Worm (Caenorhabditis elegans) whole organism, midembryonic: ENCODE measurements around the gene K08F8.15.

Experiments
- T22C8.4 ChIP-seq: fragments of 200-800 bp; sonication (Bioruptor generic); IDR thresholded peaks from 2 replicates; pipeline ENCODE4 v1.3.6; 2022; ENCODE audit warnings: missing genetic modification characterization, missing compliant biosample characterization
- cog-1 ChIP-seq: sonication (generic microtip); optimal IDR thresholded peaks from 2 replicates; lab custom pipeline; 2016; ENCODE audit warnings: missing genetic modification characterization, missing compliant biosample characterization
- flt-1 ChIP-seq: fragments of 200-800 bp; sonication (Bioruptor generic); IDR thresholded peaks from 2 replicates; pipeline ENCODE4 v1.3.6; 2022; ENCODE audit warnings: missing genetic modification characterization, missing compliant biosample characterization
- klf-2 ChIP-seq: fragments of 200-800 bp; sonication (Bioruptor generic); conservative IDR thresholded peaks from 2 replicates; pipeline ENCODE4 v1.3.6; 2022; ENCODE audit warnings: missing genetic modification reagents, missing genetic modification characterization, missing compliant biosample characterization
- med-1 ChIP-seq: sonication (generic microtip); optimal IDR thresholded peaks from 2 replicates; lab custom pipeline; 2017; ENCODE audit warnings: missing genetic modification characterization, mild to moderate bottlenecking, missing compliant biosample characterization, antibody characterized with exemption, missing genetic modification reagents; ENCODE audit not compliant: insufficient read depth
- ref-1 ChIP-seq: fragments of 200-800 bp; sonication (Bioruptor generic); conservative IDR thresholded peaks from 2 replicates; pipeline ENCODE4 v1.3.6; 2022; ENCODE audit warnings: missing genetic modification reagents, missing genetic modification characterization, missing compliant biosample characterization
- tab-1 ChIP-seq: fragments of 200-800 bp; sonication (Bioruptor generic); IDR thresholded peaks from 2 replicates; pipeline ENCODE4 v1.3.6; 2022; ENCODE audit warnings: missing genetic modification characterization, missing compliant biosample characterization
- ztf-23 ChIP-seq: fragments of 200-800 bp; sonication (Bioruptor generic); IDR thresholded peaks from 2 replicates; pipeline ENCODE4 v1.3.6; 2022; ENCODE audit warnings: missing genetic modification reagents, missing genetic modification characterization, missing compliant biosample characterization
- ztf-29 ChIP-seq: fragments of 200-800 bp; sonication (Bioruptor generic); IDR thresholded peaks from 2 replicates; pipeline ENCODE4 v1.3.6; 2022; ENCODE audit warnings: missing genetic modification reagents, missing genetic modification characterization, missing compliant biosample characterization

K08F8.15 gene

ce11 chrII:8759493-8759892 is 7.1 kb upstream of the K08F8.15 start, which contains the start of gene fut-1:
Gene fut-1, minus strand, starts transcription at chrII:8759593.
- no peak for TF ChIP-seq klf-2 (GFP tag; lab: Robert Waterston, UW)
- TF ChIP-seq med-1 (GFP tag; lab: Kevin White, UChicago) = no peak
- no peak for TF ChIP-seq ztf-29
- TF ChIP-seq tab-1 (GFP tag; lab: Robert Waterston, UW) = no peak
- no peak for TF ChIP-seq ztf-23 (GFP tag; lab: Robert Waterston, UW)
- no peak for TF ChIP-seq ref-1 (GFP tag; lab: Robert Waterston, UW)
- no peak for TF ChIP-seq flt-1 (GFP tag; lab: Robert Waterston, UW)

ce11 chrII:8761739-8762138 is 4.9 kb upstream of the K08F8.15 start:
- TF ChIP-seq klf-2 (GFP tag; lab: Robert Waterston, UW) = no peak
- no peak for TF ChIP-seq ztf-29
- TF ChIP-seq med-1 (GFP tag; lab: Kevin White, UChicago) = no peak
- no peak for TF ChIP-seq tab-1 (GFP tag; lab: Robert Waterston, UW)
- no peak for TF ChIP-seq cog-1
- no peak for TF ChIP-seq ref-1 (GFP tag; lab: Robert Waterston, UW)
- TF ChIP-seq flt-1 (GFP tag; lab: Robert Waterston, UW) = no peak
- TF ChIP-seq ztf-23 (GFP tag; lab: Robert Waterston, UW) = no peak
- no peak for TF ChIP-seq T22C8.4 (GFP tag; lab: Robert Waterston, UW)

ce11 chrII:8763367-8763766 is 3.2 kb upstream of the K08F8.15 start:
- TF ChIP-seq ztf-23 (GFP tag; lab: Robert Waterston, UW) (no peak), ref-1 (GFP tag; lab: Robert Waterston, UW) (no peak), med-1 (GFP tag; lab: Kevin White, UChicago) (no peak), ztf-29 (no peak), cog-1 (no peak), klf-2 (GFP tag; lab: Robert Waterston, UW) (no peak), T22C8.4 (GFP tag; lab: Robert Waterston, UW) (no peak)

- TF ChIP-seq ztf-29 (no peak), tab-1 (GFP tag; lab: Robert Waterston, UW) (no peak), flt-1 (GFP tag; lab: Robert Waterston, UW) (no peak), klf-2 (GFP tag; lab: Robert Waterston, UW) (no peak), cog-1 (no peak), ztf-23 (GFP tag; lab: Robert Waterston, UW) (no peak), ref-1 (GFP tag; lab: Robert Waterston, UW) (no peak), T22C8.4 (GFP tag; lab: Robert Waterston, UW) (no peak), med-1 (GFP tag; lab: Kevin White, UChicago) (no peak)
These were observed 2.3 kb upstream of the K08F8.15 start for ce11 chrII:8764332-8764731.

- TF ChIP-seq med-1 (GFP tag; lab: Kevin White, UChicago) (no peak), ztf-29 (no peak), klf-2 (GFP tag; lab: Robert Waterston, UW) (no peak), tab-1 (GFP tag; lab: Robert Waterston, UW) (no peak), cog-1 (no peak), T22C8.4 (GFP tag; lab: Robert Waterston, UW) (no peak), ref-1 (GFP tag; lab: Robert Waterston, UW) (no peak), flt-1 (GFP tag; lab: Robert Waterston, UW) (no peak), ztf-23 (GFP tag; lab: Robert Waterston, UW) (no peak)
These were observed 1.5 kb upstream of the K08F8.15 start for ce11 chrII:8765131-8765530.

- TF ChIP-seq ref-1 (GFP tag; lab: Robert Waterston, UW) (no peak), cog-1 (no peak), med-1 (GFP tag; lab: Kevin White, UChicago) (no peak), T22C8.4 (GFP tag; lab: Robert Waterston, UW) (no peak), flt-1 (GFP tag; lab: Robert Waterston, UW) (no peak), ztf-23 (GFP tag; lab: Robert Waterston, UW) (no peak), klf-2 (GFP tag; lab: Robert Waterston, UW) (no peak), ztf-29 (no peak), tab-1 (GFP tag; lab: Robert Waterston, UW) (no peak)
These were observed 288 bp downstream of the K08F8.15 start, which contains the start of gene pah-1 for ce11 chrII:8766897-8767296. Gene pah-1, minus strand, starts transcription at chrII:8766997.

ce11 chrII:8769375-8769774 is 2.8 kb downstream of the K08F8.15 start:
- TF ChIP-seq med-1 (GFP tag; lab: Kevin White, UChicago) (no peak), ztf-23 (GFP tag; lab: Robert Waterston, UW) (0 out of 2 replicates have a peak, but pooled peaks have one; percentile 40), tab-1 (GFP tag; lab: Robert Waterston, UW) (no peak)

ce11 chrII:8770675-8771074 is 4.1 kb downstream of the K08F8.15 start, which contains the start of gene let-19:
Gene let-19, plus strand, starts transcription at chrII:8770975.
- no peak for TF ChIP-seq klf-2 (GFP tag; lab: Robert Waterston, UW)
- no peak for TF ChIP-seq tab-1 (GFP tag; lab: Robert Waterston, UW)
- TF ChIP-seq ztf-29 = no peak
- TF ChIP-seq flt-1 (GFP tag; lab: Robert Waterston, UW) = no peak
- no peak for TF ChIP-seq ztf-23 (GFP tag; lab: Robert Waterston, UW)
- no peak for TF ChIP-seq cog-1
- TF ChIP-seq ref-1 (GFP tag; lab: Robert Waterston, UW) = no peak
- no peak for TF ChIP-seq T22C8.4 (GFP tag; lab: Robert Waterston, UW)
- TF ChIP-seq med-1 (GFP tag; lab: Kevin White, UChicago) = no peak

- TF ChIP-seq ztf-29 = no peak
- TF ChIP-seq tab-1 (GFP tag; lab: Robert Waterston, UW) = no peak
- TF ChIP-seq T22C8.4 (GFP tag; lab: Robert Waterston, UW) = no peak
- TF ChIP-seq klf-2 (GFP tag; lab: Robert Waterston, UW) = no peak
These were observed 9.9 kb downstream of the K08F8.15 start for ce11 chrII:8776504-8776903.
